Worm (Caenorhabditis elegans) whole organism, mixed stage, embryonic: Measurements from ENCODE around the gene nhr-60.

Experiments used
- lsy-2 ChIP-seq: fragments of 150-350 bp; optimal IDR thresholded peaks from 2 replicates; lab custom pipeline; 2014; ENCODE audit warnings: missing biosample characterization, missing genetic modification characterization
- mab-5 ChIP-seq: fragments of 150-350 bp; optimal IDR thresholded peaks from 2 replicates; lab custom pipeline; 2014; ENCODE audit warnings: missing biosample characterization, missing genetic modification characterization
- pha-4 ChIP-seq: fragments of 150-350 bp; optimal IDR thresholded peaks from 2 replicates; lab custom pipeline; 2018; ENCODE audit warnings: missing biosample characterization, missing genetic modification reagents, missing genetic modification characterization

DNA sequence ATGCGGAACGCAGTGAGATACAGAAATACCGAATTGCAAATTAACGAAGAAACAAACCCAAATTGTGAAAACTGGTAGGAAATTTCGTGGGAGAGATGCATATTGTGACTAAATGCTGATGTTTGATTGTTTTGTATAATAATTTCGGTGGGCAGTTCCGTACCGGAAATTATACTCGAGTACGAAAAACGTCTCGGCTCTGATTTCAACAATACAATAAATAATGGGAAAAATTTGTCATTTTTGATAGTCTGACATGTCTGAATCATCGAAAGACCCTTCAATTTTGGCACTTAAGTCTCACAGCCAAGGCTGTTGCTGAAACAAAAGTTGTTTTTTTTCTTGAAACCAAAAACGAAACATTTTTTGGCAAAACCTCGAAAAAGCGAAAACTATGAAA, 21.0 kb downstream of the nhr-60 start, which contains the start of gene str-43:
- no peak for TF ChIP-seq lsy-2 (tag; lab: Kevin White, UChicago)
- TF ChIP-seq pha-4 (tag; lab: Kevin White, UChicago) = no peak
- no peak for TF ChIP-seq mab-5
